Worm (Caenorhabditis elegans): ENCODE measurements around the gene dhs-6.

DNA sequence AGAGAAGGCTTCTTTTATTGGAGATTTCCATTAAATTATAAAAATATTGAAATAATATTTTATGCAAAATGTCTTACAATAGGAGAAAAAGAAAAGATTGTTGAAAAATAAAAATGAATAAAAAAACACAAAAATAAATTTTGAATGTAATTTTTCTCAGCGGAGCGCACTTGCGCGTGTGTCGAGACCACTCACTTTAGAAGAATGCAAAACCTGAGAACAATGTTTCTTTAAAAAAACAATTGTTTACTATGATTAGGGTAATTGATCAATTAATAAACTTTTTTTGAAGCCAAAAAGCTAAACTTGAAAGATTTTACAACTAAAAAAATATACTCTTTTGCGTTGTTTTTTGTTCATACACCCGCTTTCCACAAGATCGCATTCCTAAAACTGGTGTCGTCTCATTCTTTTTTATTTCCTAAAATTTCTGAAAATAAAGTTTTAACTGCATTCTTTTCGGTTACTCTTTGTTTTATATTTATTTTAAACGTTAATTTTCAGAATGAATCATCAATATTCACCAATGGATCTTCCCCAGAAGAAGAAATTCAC is 24.8 kb downstream of the dhs-6 start, which contains the start of gene ttc-4:
- TF ChIP-seq unc-39 (tag; optimal IDR thresholded peaks at IDR 0.05) = no peak
- no peak for TF ChIP-seq dmd-9 (GFP tag; IDR thresholded peaks at IDR 0.05)
- no peak for TF ChIP-seq lin-15B (tag; optimal IDR thresholded peaks at IDR 0.05)
- no peak for TF ChIP-seq ztf-11 (tag; optimal IDR thresholded peaks at IDR 0.05)
